Worm (Caenorhabditis elegans) whole organism, L1 larva: ENCODE results near the gene srv-25.
A peak's percentile ranks its signal among the peaks of the same experiment; 100 is the strongest.

ENCODE experiments used
- C04F5.9 ChIP-seq: sonication (generic microtip); optimal IDR thresholded peaks from 2 replicates; lab custom pipeline; 2016; ENCODE audit warnings: missing genetic modification characterization, missing compliant biosample characterization
- C16A3.4 ChIP-seq: fragments of 150-350 bp; optimal IDR thresholded peaks from 2 replicates; lab custom pipeline; 2014; ENCODE audit warnings: missing biosample characterization, missing genetic modification characterization
- C34B4.2 ChIP-seq: sonication (generic microtip); optimal IDR thresholded peaks from 2 replicates; lab custom pipeline; 2017; ENCODE audit warnings: mild to moderate bottlenecking, missing genetic modification characterization, missing compliant biosample characterization
- F16B12.6 ChIP-seq: fragments of 150-350 bp; optimal IDR thresholded peaks from 2 replicates; lab custom pipeline; 2014; ENCODE audit warnings: missing biosample characterization, missing genetic modification characterization
- Y116A8C.19 ChIP-seq: sonication (generic microtip); optimal IDR thresholded peaks from 2 replicates; lab custom pipeline; 2016; ENCODE audit warnings: missing compliant biosample characterization, missing genetic modification characterization, borderline replicate concordance
- aha-1 ChIP-seq: fragments of 150-350 bp; optimal IDR thresholded peaks from 2 replicates; lab custom pipeline; 2014; ENCODE audit warnings: missing biosample characterization, missing genetic modification characterization
- ceh-82 ChIP-seq, 3 experiments: fragments of 150-350 bp in 1 of 3; sonication (generic microtip) in 2 of 3; optimal IDR thresholded peaks; 2 replicates each; lab custom pipeline; 2014 to 2017; ENCODE audit warnings: missing biosample characterization in 3 of 3, missing genetic modification characterization in 3 of 3
- ceh-90 ChIP-seq: sonication (generic microtip); optimal IDR thresholded peaks from 2 replicates; lab custom pipeline; 2016; ENCODE audit warnings: missing genetic modification characterization, missing compliant biosample characterization
- ces-1 ChIP-seq: fragments of 150-350 bp; optimal IDR thresholded peaks from 2 replicates; lab custom pipeline; 2014; ENCODE audit warnings: missing biosample characterization, missing genetic modification reagents, missing genetic modification characterization
- dpl-1 ChIP-seq, 3 experiments: fragments of 150-350 bp in 2 of 3; sonication (generic microtip) in 1 of 3; optimal IDR thresholded peaks; 2 replicates each; lab custom pipeline; 2014 to 2017; ENCODE audit warnings: missing biosample characterization in 3 of 3, missing genetic modification characterization in 3 of 3, missing genetic modification reagents in 3 of 3
- efl-1 ChIP-seq, 4 experiments: fragments of 150-350 bp; optimal IDR thresholded peaks in 3 of 4; peaks in 1 of 4; 1 replicate in 1 of 4; 2 replicates in 3 of 4; lab custom pipeline; 2014; ENCODE audit warnings: missing biosample characterization in 2 of 4, missing genetic modification characterization in 2 of 4, missing genetic modification reagents in 2 of 4
- efl-3 ChIP-seq: fragments of 200-800 bp; sonication (Bioruptor generic); optimal IDR thresholded peaks from 2 replicates; lab custom pipeline; 2018; ENCODE audit warnings: mild to moderate bottlenecking, missing genetic modification characterization, missing compliant biosample characterization
- fkh-10 ChIP-seq: sonication (generic microtip); optimal IDR thresholded peaks from 2 replicates; lab custom pipeline; 2017; ENCODE audit warnings: missing biosample characterization, missing genetic modification reagents, missing genetic modification characterization
- fkh-4 ChIP-seq: sonication (generic microtip); optimal IDR thresholded peaks from 2 replicates; lab custom pipeline; 2016; ENCODE audit warnings: missing compliant biosample characterization, missing genetic modification characterization, borderline replicate concordance
- fkh-8 ChIP-seq: sonication (generic microtip); optimal IDR thresholded peaks from 2 replicates; lab custom pipeline; 2016; ENCODE audit warnings: mild to moderate bottlenecking, missing genetic modification characterization, missing compliant biosample characterization
- grh-1 ChIP-seq: fragments of 200-800 bp; sonication (Bioruptor generic); IDR thresholded peaks from 2 replicates; pipeline ENCODE4 v1.3.6; 2022; ENCODE audit warnings: missing genetic modification reagents, missing genetic modification characterization, missing compliant biosample characterization
- hlh-17 ChIP-seq: fragments of 200-800 bp; sonication (Bioruptor generic); optimal IDR thresholded peaks from 2 replicates; lab custom pipeline; 2018; ENCODE audit warnings: missing genetic modification characterization, mild to moderate bottlenecking, missing compliant biosample characterization, moderate library complexity, borderline replicate concordance
- hlh-4 ChIP-seq: sonication (generic microtip); optimal IDR thresholded peaks from 2 replicates; lab custom pipeline; 2016; ENCODE audit warnings: mild to moderate bottlenecking, missing genetic modification characterization, missing compliant biosample characterization
- hpl-2 ChIP-seq: fragments of 150-350 bp; optimal IDR thresholded peaks from 2 replicates; lab custom pipeline; 2014; ENCODE audit warnings: missing biosample characterization, missing genetic modification reagents, missing genetic modification characterization
- irx-1 ChIP-seq: sonication (generic microtip); optimal IDR thresholded peaks from 2 replicates; lab custom pipeline; 2016; ENCODE audit warnings: missing genetic modification characterization, missing compliant biosample characterization
- isw-1 ChIP-seq: fragments of 200-800 bp; sonication (Bioruptor generic); IDR thresholded peaks from 2 replicates; pipeline ENCODE4 v1.3.6; 2022; ENCODE audit warnings: missing genetic modification characterization, missing compliant biosample characterization
- lin-13 ChIP-seq: fragments of 150-350 bp; optimal IDR thresholded peaks from 2 replicates; lab custom pipeline; 2014; ENCODE audit warnings: missing biosample characterization, missing genetic modification reagents, missing genetic modification characterization
- lin-14 ChIP-seq: fragments of 200-800 bp; sonication (Bioruptor generic); optimal IDR thresholded peaks from 2 replicates; lab custom pipeline; 2018; ENCODE audit warnings: mild to moderate bottlenecking, missing genetic modification characterization, moderate library complexity, missing compliant biosample characterization
- lin-15B ChIP-seq: fragments of 150-350 bp; sonication (generic microtip); optimal IDR thresholded peaks from 3 replicates; lab custom pipeline; 2014; ENCODE audit warnings: missing biosample characterization, missing genetic modification characterization
- lin-35 ChIP-seq, 2 experiments: fragments of 150-350 bp; optimal IDR thresholded peaks; 2 replicates each; lab custom pipeline; 2014; ENCODE audit warnings: missing biosample characterization in 2 of 2, missing genetic modification characterization in 2 of 2, missing genetic modification reagents in 2 of 2
- lir-3 ChIP-seq: sonication (generic microtip); optimal IDR thresholded peaks from 2 replicates; lab custom pipeline; 2016; ENCODE audit warnings: mild to moderate bottlenecking, missing genetic modification characterization, moderate library complexity, missing compliant biosample characterization; ENCODE audit not compliant: poor library complexity
- lsy-2 ChIP-seq, 2 experiments: fragments of 150-350 bp; optimal IDR thresholded peaks; 2 replicates each; lab custom pipeline; 2014; ENCODE audit warnings: missing biosample characterization in 2 of 2, missing genetic modification characterization in 2 of 2
- nhr-19 ChIP-seq: fragments of 200-800 bp; sonication (Bioruptor generic); conservative IDR thresholded peaks from 2 replicates; pipeline ENCODE4 v1.3.6; 2022; ENCODE audit warnings: missing genetic modification characterization, missing compliant biosample characterization
- nhr-20 ChIP-seq: sonication (generic microtip); optimal IDR thresholded peaks from 2 replicates; lab custom pipeline; 2016; ENCODE audit warnings: mild to moderate bottlenecking, missing genetic modification characterization, missing compliant biosample characterization
- nhr-237 ChIP-seq: fragments of 150-350 bp; optimal IDR thresholded peaks from 2 replicates; lab custom pipeline; 2014; ENCODE audit warnings: missing biosample characterization, missing genetic modification characterization
- nhr-28 ChIP-seq: fragments of 150-350 bp; optimal IDR thresholded peaks from 2 replicates; lab custom pipeline; 2014; ENCODE audit warnings: missing biosample characterization, missing genetic modification characterization
- nhr-77 ChIP-seq: fragments of 150-350 bp; optimal IDR thresholded peaks from 2 replicates; lab custom pipeline; 2014; ENCODE audit warnings: missing biosample characterization, missing genetic modification characterization
- skn-1 ChIP-seq: fragments of 150-350 bp; optimal IDR thresholded peaks from 2 replicates; lab custom pipeline; 2014; ENCODE audit warnings: missing biosample characterization, missing genetic modification characterization
- snpc-4 ChIP-seq: fragments of 150-350 bp; optimal IDR thresholded peaks from 2 replicates; lab custom pipeline; 2014; ENCODE audit warnings: missing biosample characterization, missing genetic modification characterization
- snu-23 ChIP-seq: sonication (generic microtip); optimal IDR thresholded peaks from 2 replicates; lab custom pipeline; 2016; ENCODE audit warnings: missing genetic modification characterization, missing compliant biosample characterization
- sox-4 ChIP-seq: sonication (generic microtip); optimal IDR thresholded peaks from 2 replicates; lab custom pipeline; 2016; ENCODE audit warnings: missing genetic modification characterization, missing compliant biosample characterization
- sup-37 ChIP-seq: fragments of 200-800 bp; sonication (Bioruptor generic); optimal IDR thresholded peaks from 2 replicates; lab custom pipeline; 2018; ENCODE audit warnings: mild to moderate bottlenecking, missing genetic modification characterization, missing compliant biosample characterization
- tbx-2 ChIP-seq: sonication (generic microtip); optimal IDR thresholded peaks from 2 replicates; lab custom pipeline; 2016; ENCODE audit warnings: missing genetic modification characterization, missing compliant biosample characterization
- tlp-1 ChIP-seq: fragments of 150-350 bp; optimal IDR thresholded peaks from 2 replicates; lab custom pipeline; 2014; ENCODE audit warnings: missing biosample characterization, missing genetic modification characterization
- unc-130 ChIP-seq: fragments of 150-350 bp; optimal IDR thresholded peaks from 2 replicates; lab custom pipeline; 2017; ENCODE audit warnings: missing biosample characterization, missing genetic modification characterization, inconsistent platforms
- unc-30 ChIP-seq: sonication (generic microtip); optimal IDR thresholded peaks from 2 replicates; lab custom pipeline; 2017; ENCODE audit warnings: missing biosample characterization, missing genetic modification characterization
- vab-15 ChIP-seq: sonication (generic microtip); optimal IDR thresholded peaks from 2 replicates; lab custom pipeline; 2017; ENCODE audit warnings: missing genotype, mild to moderate bottlenecking, missing genetic modification characterization, missing compliant biosample characterization
- xbp-1 ChIP-seq: sonication (generic microtip); optimal IDR thresholded peaks from 2 replicates; lab custom pipeline; 2016; ENCODE audit warnings: missing genetic modification characterization, missing compliant biosample characterization
- ztf-11 ChIP-seq, 2 experiments: sonication (generic microtip); optimal IDR thresholded peaks; 2 replicates each; lab custom pipeline; 2016 to 2017; ENCODE audit warnings: missing genetic modification characterization in 2 of 2, missing biosample characterization in 1 of 2, missing compliant biosample characterization in 1 of 2

The srv-25 gene

ce11 chrIV:6336748-6337147 is 33.2 kb upstream of the srv-25 start (continued):
- TF ChIP-seq ceh-82 (tag; optimal IDR thresholded peaks at IDR 0.05; lab: Kevin White, UChicago) (peak; percentile 6 to 81 (median 24)), irx-1 (peak; percentile 94), grh-1 (peak; percentile 90), hpl-2 (GFP tag; lab: Kevin White, UChicago) (peak; percentile 74), C16A3.4 (tag; lab: Kevin White, UChicago) (peak; percentile 88), fkh-8 (tag; lab: Kevin White, UChicago) (peak; percentile 96), fkh-4 (tag; lab: Kevin White, UChicago) (peak; percentile 61), ztf-11 (tag; optimal IDR thresholded peaks at IDR 0.05; lab: Kevin White, UChicago) (peak in 1 of 2 experiments; percentile 95), lir-3 (peak; percentile 90), sox-4 (tag; lab: Kevin White, UChicago) (peak; percentile 87), lin-35 (GFP tag; optimal IDR thresholded peaks at IDR 0.05; lab: Kevin White, UChicago) (peak; percentile 73 to 93), F16B12.6 (tag; lab: Kevin White, UChicago) (peak; percentile 41), nhr-28 (no peak), C34B4.2 (tag; lab: Kevin White, UChicago) (peak; percentile 15), fkh-10 (GFP tag; lab: Kevin White, UChicago) (peak; percentile 54), tbx-2 (tag; lab: Kevin White, UChicago) (peak; percentile 97), unc-130 (peak; percentile 79), skn-1 (tag; lab: Kevin White, UChicago) (peak; percentile 94), nhr-237 (peak; percentile 37), nhr-20 (tag; lab: Kevin White, UChicago) (peak; percentile 99), sup-37 (peak; percentile 90), snu-23 (GFP tag; lab: Kevin White, UChicago) (peak; percentile 97), Y116A8C.19 (no peak), efl-1 (optimal IDR thresholded peaks at IDR 0.05; lab: Kevin White, UChicago) (peak; percentile 85 to 89), efl-1 (GFP tag; optimal IDR thresholded peaks at IDR 0.05 in 1 of 2; lab: Kevin White, UChicago) (peak; percentile 72 to 97), lin-15B (tag; lab: Kevin White, UChicago) (peak; percentile 22), nhr-77 (tag; lab: Kevin White, UChicago) (peak; percentile 38), hlh-4 (tag; lab: Kevin White, UChicago) (no peak), lin-13 (GFP tag; lab: Kevin White, UChicago) (peak; percentile 87), ces-1 (no peak), C04F5.9 (tag; lab: Kevin White, UChicago) (peak; percentile 83), unc-30 (tag; lab: Kevin White, UChicago) (no peak), nhr-19 (GFP tag; lab: Robert Waterston, UW) (peak; percentile 95), ceh-90 (tag; lab: Kevin White, UChicago) (no peak), vab-15 (tag; lab: Kevin White, UChicago) (peak; percentile 84), efl-3 (GFP tag; lab: Kevin White, UChicago) (peak; percentile 11), xbp-1 (tag; lab: Kevin White, UChicago) (peak; percentile 97), dpl-1 (GFP tag; optimal IDR thresholded peaks at IDR 0.05; lab: Kevin White, UChicago) (peak; percentile 74 to 80 (median 76)), lin-14 (GFP tag; lab: Kevin White, UChicago) (peak; percentile 99), lsy-2 (tag; optimal IDR thresholded peaks at IDR 0.05; lab: Kevin White, UChicago) (peak; percentile 91 to 92), hlh-17 (GFP tag; lab: Kevin White, UChicago) (no peak), isw-1 (GFP tag; lab: Robert Waterston, UW) (peak; percentile 70), tlp-1 (tag; lab: Kevin White, UChicago) (no peak), snpc-4 (tag; lab: Kevin White, UChicago) (peak; percentile 84), aha-1 (peak; percentile 90)
